Fruit fly (Drosophila melanogaster): Measurements from ENCODE around the gene CG18731.
A peak's percentile ranks its signal among the peaks of the same experiment; 100 is the strongest.

The CG18731 gene

DNA sequence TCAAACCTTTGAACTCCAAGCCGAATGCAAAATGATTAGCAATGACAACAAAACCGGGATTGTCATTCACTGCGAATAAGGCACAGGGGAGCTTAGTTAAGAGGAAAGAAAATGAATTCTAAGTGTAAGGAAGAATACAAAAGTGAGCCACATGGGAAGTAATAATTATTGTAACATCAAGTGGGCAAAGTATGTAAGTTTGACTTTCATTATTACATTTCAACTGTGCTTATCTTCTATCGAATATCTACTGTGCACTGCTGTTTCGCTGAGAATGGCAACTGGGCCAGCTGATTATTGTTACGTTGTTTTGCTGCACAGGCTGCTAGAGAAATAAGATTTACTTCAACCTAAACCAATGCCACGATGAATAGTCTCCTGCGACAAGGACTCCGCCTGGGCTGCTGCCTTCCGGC lies 11.9 kb downstream of the CG18731 start, which contains the start of the genes CG7601 and CIA30 (continued):
- peak; percentile 91 for TF ChIP-seq CG17385 (GFP tag; optimal IDR thresholded peaks at IDR 0.05)
- TF ChIP-seq CG6654 (GFP tag; optimal IDR thresholded peaks at IDR 0.05) = peak; percentile 92
- 0 out of 3 replicates have a peak, but pooled peaks have one; percentile 47 for TF ChIP-seq CG34224 (GFP tag; IDR thresholded peaks at IDR 0.05; ENCODE audit: partially characterized antibody)
- TF ChIP-seq dpn (GFP tag; optimal IDR thresholded peaks at IDR 0.05) = peak; percentile 99
- TF ChIP-seq ATbp (GFP tag; optimal IDR thresholded peaks at IDR 0.05) = peak; percentile 96
- peak; percentile 99 for TF ChIP-seq CG7839 (tag; optimal IDR thresholded peaks at IDR 0.05)
- TF ChIP-seq otp (GFP tag; IDR thresholded peaks at IDR 0.05) = peak; percentile 100
- TF ChIP-seq Fer2 (tag; optimal IDR thresholded peaks at IDR 0.05) = peak; percentile 99
- peak; percentile 100 for TF ChIP-seq CG34422 (GFP tag; IDR thresholded peaks at IDR 0.05)
- TF ChIP-seq chif (GFP tag; optimal IDR thresholded peaks at IDR 0.05) = peak; percentile 98
- TF ChIP-seq GATAe (GFP tag; conservative IDR thresholded peaks at IDR 0.05) = peak; percentile 100
- peak; percentile 100 for TF ChIP-seq aop (GFP tag; IDR thresholded peaks at IDR 0.05)
- TF ChIP-seq CG7987 (GFP tag; optimal IDR thresholded peaks at IDR 0.05) = peak; percentile 95
- peak; percentile 100 for TF ChIP-seq CG6175 (GFP tag; IDR thresholded peaks at IDR 0.05)
- TF ChIP-seq toy (GFP tag; IDR thresholded peaks at IDR 0.05) = peak; percentile 99
- TF ChIP-seq CG1792 (GFP tag; optimal IDR thresholded peaks at IDR 0.05) = peak; percentile 98
- TF ChIP-seq eyg (GFP tag; optimal IDR thresholded peaks at IDR 0.05) = peak; percentile 98
- peak; percentile 98 for TF ChIP-seq sug (tag; optimal IDR thresholded peaks at IDR 0.05)
- no peak for TF ChIP-seq sna (GFP tag; IDR thresholded peaks at IDR 0.05; ENCODE audit: partially characterized antibody)
- TF ChIP-seq Spps (tag; optimal IDR thresholded peaks at IDR 0.05) = peak; percentile 96
- TF ChIP-seq pros (GFP tag; optimal IDR thresholded peaks at IDR 0.05) = peak; percentile 62
- peak; percentile 98 for TF ChIP-seq CG34376 (GFP tag; optimal IDR thresholded peaks at IDR 0.05)
- no peak for TF ChIP-seq gcm (GFP tag; optimal IDR thresholded peaks at IDR 0.05)
- TF ChIP-seq pan (optimal IDR thresholded peaks at IDR 0.05) = no peak
- TF ChIP-seq pan (GFP tag; optimal IDR thresholded peaks at IDR 0.05 in 1 of 2, IDR thresholded peaks at IDR 0.05 in 1 of 2) = peak in 1 of 2 experiments; percentile 100
- no peak for TF ChIP-seq inv (GFP tag; IDR thresholded peaks at IDR 0.05; ENCODE audit: partially characterized antibody)
- peak; percentile 96 for TF ChIP-seq exex (tag; optimal IDR thresholded peaks at IDR 0.05)
- TF ChIP-seq CG2129 (GFP tag; IDR thresholded peaks at IDR 0.05; ENCODE audit: partially characterized antibody) = no peak
- TF ChIP-seq gem (tag; optimal IDR thresholded peaks at IDR 0.05) = peak; percentile 99
- TF ChIP-seq z (GFP tag; IDR thresholded peaks at IDR 0.05) = peak; percentile 90
- peak; percentile 98 for TF ChIP-seq CG6813 (GFP tag; optimal IDR thresholded peaks at IDR 0.05)
- TF ChIP-seq CG18619 (GFP tag; optimal IDR thresholded peaks at IDR 0.05) = peak; percentile 96
- peak; percentile 100 for TF ChIP-seq CG9215 (GFP tag; IDR thresholded peaks at IDR 0.05)
- peak; percentile 100 for TF ChIP-seq CG4404 (GFP tag; IDR thresholded peaks at IDR 0.05)
- TF ChIP-seq Sin3A (optimal IDR thresholded peaks at IDR 0.05) = peak; percentile 6
- peak; percentile 100 for TF ChIP-seq Awh (GFP tag; IDR thresholded peaks at IDR 0.05)
- no peak for TF ChIP-seq tna (GFP tag; IDR thresholded peaks at IDR 0.05; ENCODE audit: partially characterized antibody)
- TF ChIP-seq wek (GFP tag; optimal IDR thresholded peaks at IDR 0.05) = peak; percentile 92
- peak; percentile 99 for TF ChIP-seq pnt (GFP tag; optimal IDR thresholded peaks at IDR 0.05)
- TF ChIP-seq ssp (GFP tag; IDR thresholded peaks at IDR 0.05) = peak; percentile 98
- TF ChIP-seq CG10147 (GFP tag; optimal IDR thresholded peaks at IDR 0.05) = peak; percentile 99
- TF ChIP-seq CkIIα-i1 (GFP tag; IDR thresholded peaks at IDR 0.05) = peak; percentile 100
- TF ChIP-seq row (GFP tag; IDR thresholded peaks at IDR 0.05) = peak; percentile 100
- TF ChIP-seq croc (GFP tag; conservative IDR thresholded peaks at IDR 0.05) = peak; percentile 100
- peak; percentile 97 for TF ChIP-seq schlank (tag; optimal IDR thresholded peaks at IDR 0.05)
- TF ChIP-seq CG15011 (GFP tag; optimal IDR thresholded peaks at IDR 0.05) = peak; percentile 94
- peak; percentile 46 for TF ChIP-seq CG9797 (GFP tag; optimal IDR thresholded peaks at IDR 0.05)
- peak; percentile 98 for TF ChIP-seq ab (GFP tag; optimal IDR thresholded peaks at IDR 0.05)
- peak; percentile 98 for TF ChIP-seq CG18599 (GFP tag; optimal IDR thresholded peaks at IDR 0.05)
- peak; percentile 100 for TF ChIP-seq Gsc (GFP tag; IDR thresholded peaks at IDR 0.05)
- TF ChIP-seq CG3838 (GFP tag; optimal IDR thresholded peaks at IDR 0.05) = peak; percentile 92

All from whole organism, embryonic.